Worm (Caenorhabditis elegans) whole organism, L3 larva: Measurements from ENCODE around the gene F32D1.7.

Experiments
- R02D3.7 ChIP-seq: fragments of 150-350 bp; optimal IDR thresholded peaks from 2 replicates; lab custom pipeline; 2014; ENCODE audit warnings: missing biosample characterization, missing genetic modification characterization
- elt-1 ChIP-seq: fragments of 150-350 bp; optimal IDR thresholded peaks from 2 replicates; lab custom pipeline; 2014; ENCODE audit warnings: missing biosample characterization, missing genetic modification characterization
- fkh-10 ChIP-seq: sonication (generic microtip); optimal IDR thresholded peaks from 2 replicates; lab custom pipeline; 2017; ENCODE audit warnings: missing biosample characterization, missing genetic modification reagents, missing genetic modification characterization
- nhr-11 ChIP-seq: fragments of 150-350 bp; optimal IDR thresholded peaks from 2 replicates; lab custom pipeline; 2014; ENCODE audit warnings: missing biosample characterization, missing genetic modification characterization
- nhr-12 ChIP-seq: fragments of 150-350 bp; optimal IDR thresholded peaks from 2 replicates; lab custom pipeline; 2014; ENCODE audit warnings: missing biosample characterization, missing genetic modification characterization
- nhr-237 ChIP-seq: fragments of 150-350 bp; optimal IDR thresholded peaks from 2 replicates; lab custom pipeline; 2014; ENCODE audit warnings: missing biosample characterization, missing genetic modification characterization
- nhr-28 ChIP-seq: fragments of 150-350 bp; optimal IDR thresholded peaks from 2 replicates; lab custom pipeline; 2014; ENCODE audit warnings: missing biosample characterization, missing genetic modification characterization
- nhr-43 ChIP-seq: sonication (generic microtip); optimal IDR thresholded peaks from 2 replicates; lab custom pipeline; 2016; ENCODE audit warnings: mild to moderate bottlenecking, missing genetic modification characterization, missing compliant biosample characterization; ENCODE audit not compliant: poor library complexity, severe bottlenecking
- pqm-1 ChIP-seq: fragments of 150-350 bp; optimal IDR thresholded peaks from 2 replicates; lab custom pipeline; 2017; ENCODE audit warnings: missing biosample characterization, missing genetic modification characterization, inconsistent platforms
- unc-62 ChIP-seq: fragments of 150-350 bp; sonication (generic microtip); optimal IDR thresholded peaks from 4 replicates; lab custom pipeline; 2014; ENCODE audit warnings: missing biosample characterization, missing genetic modification reagents, missing genetic modification characterization
- zag-1 ChIP-seq: fragments of 150-350 bp; optimal IDR thresholded peaks from 2 replicates; lab custom pipeline; 2014; ENCODE audit warnings: missing biosample characterization, missing genetic modification characterization

- TF ChIP-seq nhr-11 (tag; lab: Kevin White, UChicago) (no peak), zag-1 (tag; lab: Kevin White, UChicago) (no peak), nhr-43 (tag; lab: Kevin White, UChicago) (no peak), nhr-28 (tag; lab: Kevin White, UChicago) (no peak), unc-62 (GFP tag; lab: Kevin White, UChicago) (no peak), nhr-237 (tag; lab: Kevin White, UChicago) (no peak), nhr-12 (tag; lab: Kevin White, UChicago) (no peak), R02D3.7 (tag; lab: Kevin White, UChicago) (no peak), elt-1 (tag; lab: Kevin White, UChicago) (no peak), pqm-1 (no peak), fkh-10 (no peak)
Measured at ce11 chrV:4341208-4341607, 34.8 kb downstream of the F32D1.7 start, which contains the start of gene glrx-3.
